Fruit fly (Drosophila melanogaster) whole organism, prepupa: ENCODE results near the gene elB.

Experiments
- Blimp-1 ChIP-seq: fragments of 200-800 bp; sonication (Bioruptor generic); optimal IDR thresholded peaks from 3 replicates; lab custom pipeline; 2017; ENCODE audit warnings: missing biosample characterization, missing genetic modification characterization, mild to moderate bottlenecking, moderate library complexity, missing genetic modification reagents
- CG10631 ChIP-seq: fragments of 200-800 bp; sonication (Bioruptor generic); optimal IDR thresholded peaks from 2 replicates; lab custom pipeline; 2016; ENCODE audit warnings: missing biosample characterization, missing genetic modification characterization
- CG10669 ChIP-seq: fragments of 200-800 bp; sonication (Bioruptor generic); optimal IDR thresholded peaks from 3 replicates; lab custom pipeline; 2018; ENCODE audit warnings: missing biosample characterization, mild to moderate bottlenecking, missing genetic modification characterization, moderate library complexity
- CG11294 ChIP-seq: fragments of 200-800 bp; sonication (Bioruptor generic); IDR thresholded peaks from 2 replicates; pipeline ENCODE4 v1.3.6; 2022; ENCODE audit warnings: missing biosample characterization, missing genetic modification characterization
- CG11762 ChIP-seq: fragments of 200-800 bp; sonication (Bioruptor generic); optimal IDR thresholded peaks from 3 replicates; lab custom pipeline; 2016; ENCODE audit warnings: missing biosample characterization, missing genetic modification characterization; ENCODE audit not compliant: insufficient read depth
- CG11902 ChIP-seq: fragments of 200-800 bp; sonication (Bioruptor generic); optimal IDR thresholded peaks from 3 replicates; lab custom pipeline; 2016; ENCODE audit warnings: missing biosample characterization, missing genetic modification characterization
- CG15336 ChIP-seq: fragments of 200-800 bp; sonication (Bioruptor generic); IDR thresholded peaks from 2 replicates; pipeline ENCODE4 v1.3.6; 2022; ENCODE audit warnings: missing biosample characterization, missing genetic modification characterization
- CG1621 ChIP-seq: fragments of 200-800 bp; sonication (Bioruptor generic); optimal IDR thresholded peaks from 3 replicates; lab custom pipeline; 2018; ENCODE audit warnings: missing biosample characterization, mild to moderate bottlenecking, missing genetic modification characterization
- CG31627 ChIP-seq: fragments of 200-800 bp; sonication (Bioruptor generic); optimal IDR thresholded peaks from 3 replicates; lab custom pipeline; 2016; ENCODE audit warnings: missing biosample characterization, missing genetic modification characterization
- CG32006 ChIP-seq: fragments of 200-800 bp; sonication (Bioruptor generic); optimal IDR thresholded peaks from 3 replicates; lab custom pipeline; 2017; ENCODE audit warnings: missing biosample characterization, mild to moderate bottlenecking, missing genetic modification characterization
- CG34406 ChIP-seq: fragments of 200-800 bp; sonication (Bioruptor generic); optimal IDR thresholded peaks from 3 replicates; lab custom pipeline; 2016; ENCODE audit warnings: missing biosample characterization, missing genetic modification characterization
- CG3919 ChIP-seq: fragments of 200-800 bp; sonication (Bioruptor generic); optimal IDR thresholded peaks from 3 replicates; lab custom pipeline; 2016; ENCODE audit warnings: missing biosample characterization, missing genetic modification characterization
- CG4318 ChIP-seq: fragments of 200-800 bp; sonication (Bioruptor generic); optimal IDR thresholded peaks from 3 replicates; lab custom pipeline; 2017; ENCODE audit warnings: missing biosample characterization, mild to moderate bottlenecking, missing genetic modification characterization
- CG6163 ChIP-seq: fragments of 200-800 bp; sonication (Bioruptor generic); IDR thresholded peaks from 3 replicates; pipeline ENCODE4 v1.3.6; 2022; ENCODE audit warnings: missing biosample characterization, missing genetic modification characterization
- CG6276 ChIP-seq: fragments of 200-800 bp; sonication (Bioruptor generic); optimal IDR thresholded peaks from 2 replicates; lab custom pipeline; 2017; ENCODE audit warnings: missing biosample characterization, mild to moderate bottlenecking, missing genetic modification characterization
- CG6792 ChIP-seq: fragments of 200-800 bp; sonication (Bioruptor generic); optimal IDR thresholded peaks from 3 replicates; lab custom pipeline; 2016; ENCODE audit warnings: missing biosample characterization, missing genetic modification characterization
- CG6808 ChIP-seq: fragments of 200-800 bp; sonication (Bioruptor generic); optimal IDR thresholded peaks from 3 replicates; lab custom pipeline; 2017; ENCODE audit warnings: missing biosample characterization, missing genetic modification characterization, mild to moderate bottlenecking, moderate library complexity, missing genetic modification reagents
- CG6854 ChIP-seq: fragments of 200-800 bp; sonication (Bioruptor generic); optimal IDR thresholded peaks from 2 replicates; lab custom pipeline; 2017; ENCODE audit warnings: missing biosample characterization, mild to moderate bottlenecking, missing genetic modification characterization
- CG7368 ChIP-seq: fragments of 200-800 bp; sonication (Bioruptor generic); optimal IDR thresholded peaks from 3 replicates; lab custom pipeline; 2016; ENCODE audit warnings: missing biosample characterization, missing genetic modification characterization
- CG8119 ChIP-seq: fragments of 200-800 bp; sonication (Bioruptor generic); IDR thresholded peaks from 3 replicates; pipeline ENCODE4 v1.3.6; 2022; ENCODE audit warnings: missing biosample characterization, missing genetic modification characterization
- CG8632 ChIP-seq: fragments of 200-800 bp; sonication (Bioruptor generic); optimal IDR thresholded peaks from 3 replicates; lab custom pipeline; 2016; ENCODE audit warnings: missing biosample characterization, missing genetic modification characterization
- Eip78C ChIP-seq: fragments of 200-800 bp; sonication (Bioruptor generic); peaks from one replicate; lab custom pipeline; 2016; ENCODE audit warnings: missing biosample characterization, missing genetic modification characterization
- Ets21C ChIP-seq: fragments of 200-800 bp; sonication (Bioruptor generic); optimal IDR thresholded peaks from 3 replicates; lab custom pipeline; 2016; ENCODE audit warnings: missing biosample characterization, missing genetic modification characterization
- Ets96B ChIP-seq: fragments of 200-800 bp; optimal IDR thresholded peaks from 2 replicates; lab custom pipeline; 2019; ENCODE audit warnings: missing biosample characterization, mild to moderate bottlenecking, missing genetic modification characterization, moderate library complexity
- Gug ChIP-seq: fragments of 200-800 bp; sonication (Bioruptor generic); IDR thresholded peaks from 2 replicates; pipeline ENCODE4 v1.3.6; 2022; ENCODE audit warnings: missing biosample characterization, missing genetic modification characterization
- Hr38 ChIP-seq: sonication (Bioruptor generic); optimal IDR thresholded peaks from 2 replicates; lab custom pipeline; 2016; ENCODE audit warnings: missing biosample characterization, missing genetic modification characterization
- Lpt ChIP-seq: fragments of 200-800 bp; sonication (Bioruptor generic); optimal IDR thresholded peaks from 3 replicates; lab custom pipeline; 2016; ENCODE audit warnings: missing biosample characterization, missing genetic modification characterization
- Met ChIP-seq: fragments of 200-800 bp; sonication (Bioruptor generic); optimal IDR thresholded peaks from 3 replicates; lab custom pipeline; 2016; ENCODE audit warnings: missing biosample characterization, missing genetic modification characterization
- OdsH ChIP-seq: fragments of 200-800 bp; sonication (Bioruptor generic); optimal IDR thresholded peaks from 3 replicates; lab custom pipeline; 2016; ENCODE audit warnings: missing biosample characterization, missing genetic modification characterization
- Smox ChIP-seq: fragments of 200-800 bp; sonication (Bioruptor generic); optimal IDR thresholded peaks from 3 replicates; lab custom pipeline; 2016; ENCODE audit warnings: missing biosample characterization, missing genetic modification characterization
- Sox102F ChIP-seq: fragments of 200-800 bp; sonication (Bioruptor generic); optimal IDR thresholded peaks from 2 replicates; lab custom pipeline; 2016; ENCODE audit warnings: missing biosample characterization, mild to moderate bottlenecking, missing genetic modification characterization
- Sox14 ChIP-seq: fragments of 200-800 bp; sonication (Bioruptor generic); optimal IDR thresholded peaks from 3 replicates; lab custom pipeline; 2016; ENCODE audit warnings: missing biosample characterization, missing genetic modification characterization
- achi ChIP-seq: fragments of 200-800 bp; sonication (Bioruptor generic); optimal IDR thresholded peaks from 3 replicates; lab custom pipeline; 2016; ENCODE audit warnings: missing biosample characterization, missing genetic modification characterization
- acj6 ChIP-seq: fragments of 200-800 bp; sonication (Bioruptor generic); optimal IDR thresholded peaks from 3 replicates; lab custom pipeline; 2016; ENCODE audit warnings: missing biosample characterization, missing genetic modification characterization
- cyc ChIP-seq: fragments of 200-800 bp; sonication (Bioruptor generic); optimal IDR thresholded peaks from 3 replicates; lab custom pipeline; 2016; ENCODE audit warnings: missing biosample characterization, missing genetic modification characterization
- dac ChIP-seq: fragments of 200-800 bp; sonication (Bioruptor generic); optimal IDR thresholded peaks from 2 replicates; lab custom pipeline; 2017; ENCODE audit warnings: missing biosample characterization, mild to moderate bottlenecking, missing genetic modification characterization
- dsx ChIP-seq: fragments of 200-800 bp; optimal IDR thresholded peaks from 3 replicates; lab custom pipeline; 2019; ENCODE audit warnings: missing biosample characterization, mild to moderate bottlenecking, missing genetic modification characterization, moderate library complexity; ENCODE audit not compliant: poor library complexity, severe bottlenecking
- eg ChIP-seq: fragments of 200-800 bp; sonication (Bioruptor generic); IDR thresholded peaks from 3 replicates; pipeline ENCODE4 v1.3.6; 2022; ENCODE audit warnings: missing biosample characterization, missing genetic modification characterization
- esn ChIP-seq: fragments of 200-800 bp; sonication (Bioruptor generic); optimal IDR thresholded peaks from 2 replicates; lab custom pipeline; 2016; ENCODE audit warnings: missing biosample characterization, mild to moderate bottlenecking, missing genetic modification characterization, moderate library complexity
- fkh ChIP-seq: fragments of 200-800 bp; sonication (Bioruptor generic); optimal IDR thresholded peaks from 3 replicates; lab custom pipeline; 2017; ENCODE audit warnings: missing biosample characterization, mild to moderate bottlenecking, missing genetic modification characterization, moderate library complexity
- lz ChIP-seq: fragments of 200-800 bp; sonication (Bioruptor generic); optimal IDR thresholded peaks from 3 replicates; lab custom pipeline; 2016; ENCODE audit warnings: missing biosample characterization, missing genetic modification characterization
- pdm3 ChIP-seq: fragments of 200-800 bp; sonication (Bioruptor generic); optimal IDR thresholded peaks from 3 replicates; lab custom pipeline; 2016; ENCODE audit warnings: missing biosample characterization, missing genetic modification characterization
- salr ChIP-seq, 2 experiments: fragments of 200-800 bp; sonication (Bioruptor generic); optimal IDR thresholded peaks; 3 replicates each; lab custom pipeline; 2016 to 2018; ENCODE audit warnings: missing biosample characterization in 2 of 2, missing genetic modification characterization in 2 of 2, mild to moderate bottlenecking in 1 of 2
- spab ChIP-seq: fragments of 200-800 bp; sonication (Bioruptor generic); optimal IDR thresholded peaks from 2 replicates; lab custom pipeline; 2017; ENCODE audit warnings: missing biosample characterization, mild to moderate bottlenecking, missing genetic modification characterization, missing genetic modification reagents
- ss ChIP-seq, 2 experiments: fragments of 200-800 bp; sonication (Bioruptor generic); optimal IDR thresholded peaks; 2 replicates in 1 of 2; 3 replicates in 1 of 2; lab custom pipeline; 2017 to 2018; ENCODE audit warnings: mild to moderate bottlenecking in 2 of 2, missing biosample characterization in 2 of 2, missing genetic modification characterization in 2 of 2, moderate library complexity in 1 of 2
- svp ChIP-seq: fragments of 200-800 bp; sonication (Bioruptor generic); peaks from one replicate; lab custom pipeline; 2016; ENCODE audit warnings: missing biosample characterization, missing genetic modification characterization

elB gene

DNA sequence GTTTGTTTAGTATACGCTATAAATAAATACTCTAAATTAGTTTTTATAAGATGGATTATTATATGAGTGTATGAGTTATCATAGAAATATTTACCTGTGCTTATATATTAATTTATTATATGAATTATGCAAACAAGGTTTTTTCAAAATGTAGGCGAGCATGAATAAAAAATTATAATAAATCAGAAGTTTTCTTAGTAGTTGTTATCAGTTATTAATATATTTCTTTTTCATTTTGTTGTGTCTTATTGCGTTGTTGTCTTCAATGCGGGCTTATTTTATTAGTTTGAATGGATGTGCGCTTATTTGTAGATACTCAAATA lies 53.5 kb downstream of the elB start (continued):
- TF ChIP-seq Blimp-1 (GFP tag; lab: Kevin White, UChicago) (no peak), CG6163 (GFP tag; lab: Robert Waterston, UW) (no peak), CG6792 (GFP tag; lab: Kevin White, UChicago) (no peak), ss (GFP tag; optimal IDR thresholded peaks at IDR 0.05; lab: Kevin White, UChicago) (no peak), Gug (GFP tag; lab: Robert Waterston, UW) (no peak), CG11294 (GFP tag; lab: Robert Waterston, UW) (no peak), spab (no peak), CG4318 (GFP tag; lab: Kevin White, UChicago) (peak; percentile 27), Smox (GFP tag; lab: Kevin White, UChicago) (no peak), acj6 (GFP tag; lab: Kevin White, UChicago) (peak; percentile 16), CG3919 (GFP tag; lab: Kevin White, UChicago) (no peak), CG32006 (GFP tag; lab: Kevin White, UChicago) (no peak), CG31627 (GFP tag; lab: Kevin White, UChicago) (no peak), Eip78C (GFP tag; lab: Kevin White, UChicago) (peak; percentile 56), CG8632 (GFP tag; lab: Kevin White, UChicago) (no peak), svp (GFP tag; lab: Kevin White, UChicago) (no peak), CG6808 (GFP tag; lab: Kevin White, UChicago) (no peak), esn (GFP tag; lab: Kevin White, UChicago) (no peak)

DNA sequence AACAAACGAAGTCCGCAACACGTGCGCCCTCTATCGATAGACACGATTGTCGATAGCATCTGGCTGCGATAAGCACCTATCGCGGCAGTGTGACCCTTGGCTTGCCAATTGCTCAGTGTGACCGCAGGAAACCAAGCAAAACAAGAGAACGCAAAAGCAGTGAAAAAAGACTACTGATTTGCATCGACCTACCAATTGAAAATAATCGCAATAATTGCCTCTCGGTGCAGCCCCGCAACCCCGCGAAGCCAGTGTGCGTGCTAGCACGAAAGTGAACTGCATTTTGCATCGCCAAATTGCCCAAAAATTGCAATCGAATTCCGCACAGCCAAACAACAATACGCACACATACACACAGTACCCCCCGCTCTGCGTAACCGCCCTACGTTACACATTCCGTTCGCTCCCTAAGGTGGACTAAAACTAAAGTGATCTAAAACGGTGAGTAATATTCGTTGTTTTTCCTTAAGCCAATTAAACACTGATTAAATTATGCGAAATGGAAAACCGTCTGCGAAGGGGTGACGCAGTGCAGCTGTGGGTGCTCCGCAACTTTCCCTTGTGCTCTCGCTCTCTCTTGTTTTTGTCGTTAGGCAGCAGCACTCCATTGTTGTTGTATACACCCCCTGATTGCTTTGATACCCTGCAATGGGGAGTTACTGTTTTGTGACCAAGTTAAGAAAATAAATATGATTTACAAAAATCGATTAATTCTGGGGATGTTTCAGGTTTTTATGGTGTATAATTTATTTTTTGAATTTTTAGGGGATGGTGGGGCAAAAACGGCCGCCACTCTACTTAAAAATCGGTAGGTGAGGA lies 54.1 kb downstream of the elB start, which contains the start of gene Rab14:
Gene Rab14 (plus strand): TSS at position 113 of the 819 bp plus-strand sequence.
- TF ChIP-seq CG11902 (peak; percentile 67), CG31627 (GFP tag; lab: Kevin White, UChicago) (peak; percentile 83), lz (GFP tag; lab: Kevin White, UChicago) (peak; percentile 83), Sox102F (GFP tag; lab: Kevin White, UChicago) (no peak), CG6808 (GFP tag; lab: Kevin White, UChicago) (peak; percentile 66), CG6163 (GFP tag; lab: Robert Waterston, UW) (peak; percentile 90), CG10669 (peak; percentile 72), CG1621 (tag; lab: Kevin White, UChicago) (peak; percentile 48), dsx (GFP tag; lab: Kevin White, UChicago) (peak; percentile 39), Gug (GFP tag; lab: Robert Waterston, UW) (peak; percentile 74), eg (peak; percentile 93), Sox14 (GFP tag; lab: Kevin White, UChicago) (peak; percentile 83), CG4318 (GFP tag; lab: Kevin White, UChicago) (peak; percentile 81), CG6792 (GFP tag; lab: Kevin White, UChicago) (peak; percentile 78), Hr38 (GFP tag; lab: Kevin White, UChicago) (peak; percentile 45), CG7368 (GFP tag; lab: Kevin White, UChicago) (peak; percentile 63), CG6854 (GFP tag; lab: Kevin White, UChicago) (no peak), CG6276 (peak; percentile 78), CG11294 (GFP tag; lab: Robert Waterston, UW) (peak; percentile 68), CG8119 (GFP tag; lab: Robert Waterston, UW) (peak; percentile 84), OdsH (GFP tag; lab: Kevin White, UChicago) (peak; percentile 84), fkh (GFP tag; lab: Kevin White, UChicago) (peak; percentile 2), CG3919 (GFP tag; lab: Kevin White, UChicago) (peak; percentile 84), Ets21C (peak; percentile 63), CG34406 (GFP tag; lab: Kevin White, UChicago) (peak; percentile 83), Blimp-1 (GFP tag; lab: Kevin White, UChicago) (peak; percentile 22), Ets96B (tag; lab: Kevin White, UChicago) (peak; percentile 57), CG11762 (GFP tag; lab: Kevin White, UChicago) (peak; percentile 41), CG32006 (GFP tag; lab: Kevin White, UChicago) (peak; percentile 92), dac (GFP tag; lab: Kevin White, UChicago) (peak; percentile 81), Lpt (GFP tag; lab: Kevin White, UChicago) (peak; percentile 81), cyc (GFP tag; lab: Kevin White, UChicago) (peak; percentile 67), ss (GFP tag; optimal IDR thresholded peaks at IDR 0.05; lab: Kevin White, UChicago) (peak; percentile 8 to 58), salr (GFP tag; optimal IDR thresholded peaks at IDR 0.05; lab: Kevin White, UChicago) (peak; percentile 69 to 71), pdm3 (GFP tag; lab: Kevin White, UChicago) (peak; percentile 88), Eip78C (GFP tag; lab: Kevin White, UChicago) (peak; percentile 94), Met (GFP tag; lab: Kevin White, UChicago) (peak; percentile 78), achi (GFP tag; lab: Kevin White, UChicago) (peak; percentile 88), CG10631 (peak; percentile 77), CG15336 (peak; percentile 85), CG8632 (GFP tag; lab: Kevin White, UChicago) (peak; percentile 82)
